Worm (Caenorhabditis elegans): ENCODE measurements around the gene srlf-14.

The srlf-14 gene

ce11 chrIV:10858300-10859016 is 35.7 kb downstream of the srlf-14 start, which contains the start of the genes T11G6.2 and hars-1 (continued):
- TF ChIP-seq lin-15B (tag; optimal IDR thresholded peaks at IDR 0.05) = peak; percentile 42
- no peak for TF ChIP-seq fkh-2 (tag; optimal IDR thresholded peaks at IDR 0.05)
- TF ChIP-seq nhr-25 (tag; optimal IDR thresholded peaks at IDR 0.05) = peak; percentile 9
- TF ChIP-seq R02D3.7 (tag; optimal IDR thresholded peaks at IDR 0.05) = no peak
- TF ChIP-seq ceh-16 (tag; optimal IDR thresholded peaks at IDR 0.05) = no peak

- TF ChIP-seq elt-3 (tag; optimal IDR thresholded peaks at IDR 0.05) = no peak
- TF ChIP-seq nfya-1 (tag; optimal IDR thresholded peaks at IDR 0.05; ENCODE audit: insufficient read depth) = peak; percentile 84
Measured at ce11 chrIV:10855946-10856345, 38.2 kb downstream of the srlf-14 start.

ce11 chrIV:10855049-10855448 is 39.1 kb downstream of the srlf-14 start, which contains the start of gene T11G6.3:
T11G6.3 (minus strand) TSS chrIV:10855237.
- TF ChIP-seq egl-5 (tag; optimal IDR thresholded peaks at IDR 0.05) (no peak), nhr-28 (tag; optimal IDR thresholded peaks at IDR 0.05) (no peak), ceh-82 (tag; optimal IDR thresholded peaks at IDR 0.05) (no peak), egl-27 (tag; optimal IDR thresholded peaks at IDR 0.05) (no peak), ceh-16 (tag; optimal IDR thresholded peaks at IDR 0.05) (no peak), ztf-4 (tag; optimal IDR thresholded peaks at IDR 0.05) (no peak)

ce11 chrIV:10854042-10854441 is 40.1 kb downstream of the srlf-14 start:
- TF ChIP-seq snpc-4 (tag; optimal IDR thresholded peaks at IDR 0.05) = no peak
- TF ChIP-seq eor-1 (tag; optimal IDR thresholded peaks at IDR 0.05) = no peak

DNA sequence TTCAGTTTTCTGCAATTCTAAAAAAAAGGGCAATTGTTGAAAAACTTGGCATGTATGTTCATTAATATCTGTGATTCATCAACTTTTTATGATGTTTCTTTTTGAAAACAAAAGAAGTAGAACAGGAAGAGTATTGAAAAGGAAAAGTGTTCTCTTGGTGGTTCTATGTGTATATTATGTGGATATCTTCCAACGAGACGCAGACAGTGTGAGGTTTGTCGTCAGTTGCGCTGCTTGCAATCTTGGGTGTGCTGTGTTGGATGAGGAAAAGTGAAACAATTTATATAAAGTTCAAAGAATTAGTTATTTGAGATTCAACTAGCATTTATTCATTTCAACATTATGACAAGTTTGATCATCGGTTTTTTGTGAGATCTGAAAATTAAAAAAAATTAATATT is 41.8 kb downstream of the srlf-14 start:
- no peak for TF ChIP-seq mml-1 (tag; optimal IDR thresholded peaks at IDR 0.05)
- TF ChIP-seq hmg-11 (tag; optimal IDR thresholded peaks at IDR 0.05) = peak; percentile 7
- peak; percentile 31 for TF ChIP-seq nhr-25 (tag; optimal IDR thresholded peaks at IDR 0.05)
- TF ChIP-seq nhr-23 (tag; optimal IDR thresholded peaks at IDR 0.05) = peak; percentile 14
- TF ChIP-seq nfya-1 (tag; optimal IDR thresholded peaks at IDR 0.05; ENCODE audit: insufficient read depth) = peak; percentile 37
- TF ChIP-seq pha-4 (tag; optimal IDR thresholded peaks at IDR 0.05) = peak; percentile 53
- TF ChIP-seq mdl-1 (tag; optimal IDR thresholded peaks at IDR 0.05) = no peak

- TF ChIP-seq hmg-11 (tag; optimal IDR thresholded peaks at IDR 0.05) = no peak
Measured at ce11 chrIV:10851833-10852232, 42.3 kb downstream of the srlf-14 start, which contains the start of gene T11G6.4. T11G6.4 (minus strand) TSS chrIV:10851933.

DNA sequence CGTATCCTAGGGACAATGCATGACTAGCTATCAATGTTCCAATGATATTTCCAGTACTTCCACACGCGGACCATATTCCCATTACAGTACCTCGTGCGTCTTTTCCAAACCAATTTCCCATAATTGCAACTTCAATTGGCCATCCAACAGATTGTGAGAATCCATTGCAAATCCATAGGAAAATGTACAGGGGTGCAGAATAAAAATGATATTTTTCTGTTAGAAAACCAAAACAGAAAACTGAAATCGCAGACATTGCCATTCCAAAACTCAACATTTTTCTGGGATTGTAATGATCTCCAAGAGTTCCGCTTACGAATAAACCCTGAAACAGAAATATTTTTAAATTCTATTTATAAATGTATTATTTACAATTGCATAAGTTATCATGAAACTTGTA is 43.0 kb downstream of the srlf-14 start:
- no peak for TF ChIP-seq snpc-4 (tag; optimal IDR thresholded peaks at IDR 0.05)

Measured in whole organism, L3 larva.